Fruit fly (Drosophila melanogaster) whole organism: Measurements from ENCODE around the gene CG6614.

Source experiments
- CG8478 ChIP-seq: fragments of >200 bp; optimal IDR thresholded peaks from 2 replicates; lab custom pipeline; 2018; ENCODE audit warnings: inconsistent platforms
- Dll ChIP-seq: fragments of >200 bp; optimal IDR thresholded peaks from 2 replicates; lab custom pipeline; 2017
- EcR ChIP-seq, 2 experiments: fragments of >200 bp; optimal IDR thresholded peaks; 2 replicates each; lab custom pipeline; 2017; ENCODE audit warnings: missing biosample characterization in 2 of 2, missing genetic modification characterization in 2 of 2, missing genetic modification reagents in 2 of 2
- pan ChIP-seq: fragments of >200 bp; optimal IDR thresholded peaks from 2 replicates; lab custom pipeline; 2017
- psq ChIP-seq: fragments of >200 bp; optimal IDR thresholded peaks from 2 replicates; lab custom pipeline; 2017
- usp ChIP-seq: fragments of >200 bp; optimal IDR thresholded peaks from 2 replicates; lab custom pipeline; 2017; ENCODE audit warnings: missing biosample characterization, missing genetic modification characterization, mixed read lengths

Gene CG6614

DNA sequence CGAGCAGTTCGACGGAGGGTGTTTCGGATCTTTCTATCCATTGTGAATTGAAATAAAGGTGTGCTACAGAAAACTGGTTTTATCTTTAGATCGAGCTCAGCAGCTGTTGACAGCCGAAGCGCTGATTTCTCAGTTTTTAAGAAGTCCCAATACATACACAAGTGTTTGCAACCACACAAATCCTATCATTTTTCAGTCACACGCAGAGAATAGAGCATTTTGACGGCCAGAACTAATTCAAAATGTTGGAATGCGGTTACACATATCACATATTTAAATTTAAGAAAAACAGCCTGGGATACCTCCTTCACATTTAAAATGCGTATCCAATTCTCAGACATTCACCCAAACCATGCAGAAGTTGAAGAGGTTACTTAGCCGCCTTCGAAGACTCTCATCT is at the start of gene CG6614:
Gene CG6614, minus strand, starts transcription at position 101 of the 400 bp plus-strand sequence.
- TF ChIP-seq Dll (lab: Kevin White, UChicago) (no peak), psq (lab: Kevin White, UChicago) (no peak), EcR (GFP tag; optimal IDR thresholded peaks at IDR 0.05; lab: Kevin White, UChicago) (no peak), CG8478 (lab: Kevin White, UChicago) (no peak), usp (GFP tag; lab: Kevin White, UChicago) (no peak), pan (no peak)

DNA sequence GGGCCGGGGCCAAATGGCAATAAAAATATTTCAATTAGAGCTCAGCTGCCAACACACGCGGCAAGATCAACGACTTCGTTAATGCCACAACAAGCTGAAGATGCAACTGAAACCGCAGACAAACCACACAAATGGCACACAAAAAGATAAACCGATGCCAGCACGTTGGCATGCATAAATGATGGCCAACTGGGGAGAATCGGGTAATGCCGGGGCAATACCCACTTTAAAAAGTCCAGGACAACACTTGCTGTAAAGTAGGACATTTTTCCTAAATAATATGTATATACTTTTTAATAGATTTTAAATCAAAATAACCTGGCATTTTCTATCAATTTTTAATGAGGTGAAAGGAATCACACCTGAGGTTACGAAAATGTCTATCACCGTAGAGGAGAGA is 45.9 kb upstream of the CG6614 start, which contains the start of gene CG4988:
Gene CG4988, plus strand, starts transcription at position 301 of the 400 bp plus-strand sequence.
- TF ChIP-seq Dll (lab: Kevin White, UChicago) (no peak), psq (lab: Kevin White, UChicago) (no peak), CG8478 (lab: Kevin White, UChicago) (no peak), EcR (GFP tag; optimal IDR thresholded peaks at IDR 0.05; lab: Kevin White, UChicago) (no peak), pan (no peak), usp (GFP tag; lab: Kevin White, UChicago) (no peak)

DNA sequence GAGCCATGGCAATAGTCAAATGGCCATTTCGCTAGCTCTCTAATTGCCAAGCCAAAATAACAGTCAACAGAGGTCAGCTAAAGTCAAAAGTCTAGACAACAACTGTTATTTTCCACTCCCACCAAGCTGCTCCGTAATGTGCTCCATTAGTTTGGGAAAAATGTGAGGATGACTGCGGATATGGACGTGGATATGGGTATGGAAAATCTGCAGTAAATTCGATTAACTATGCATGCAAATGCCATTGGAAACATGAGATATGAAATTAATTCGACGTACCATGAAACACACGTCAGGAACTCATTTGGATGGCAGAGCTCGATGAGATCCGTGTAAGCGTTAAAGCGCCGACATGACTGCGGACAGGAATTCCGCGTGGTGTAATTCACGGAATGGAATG is 14.3 kb upstream of the CG6614 start, which contains the start of gene CG44477:
Gene CG44477, plus strand, starts transcription at position 301 of the 400 bp plus-strand sequence.
- TF ChIP-seq pan: no peak
- no peak for TF ChIP-seq usp (GFP tag; lab: Kevin White, UChicago)
- no peak for TF ChIP-seq psq (lab: Kevin White, UChicago)
- no peak for TF ChIP-seq Dll (lab: Kevin White, UChicago)
- TF ChIP-seq CG8478 (lab: Kevin White, UChicago): no peak
- TF ChIP-seq EcR (GFP tag; optimal IDR thresholded peaks at IDR 0.05; lab: Kevin White, UChicago): no peak

DNA sequence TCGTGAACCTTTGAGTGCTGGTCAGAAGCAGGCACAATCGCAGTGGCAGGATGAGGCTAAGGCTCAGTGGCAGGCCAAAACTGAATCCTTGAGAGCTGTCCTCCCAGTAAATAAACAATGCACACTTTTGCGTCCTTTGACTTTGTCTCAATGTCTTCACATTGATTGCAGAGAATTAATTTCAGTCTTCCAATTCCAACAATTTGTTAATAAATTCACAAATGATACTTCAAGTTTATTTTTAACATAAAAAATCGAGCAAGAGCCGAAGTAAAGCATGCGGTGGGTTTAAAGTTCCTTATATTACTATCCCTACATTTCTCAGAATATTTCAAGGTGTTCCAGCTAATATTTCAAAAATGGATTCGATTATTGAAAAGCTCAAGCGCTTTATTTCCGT is 8.5 kb upstream of the CG6614 start, which contains the start of gene CG43167:
Gene CG43167, plus strand, starts transcription at position 301 of the 400 bp plus-strand sequence.
- TF ChIP-seq usp (GFP tag; lab: Kevin White, UChicago) (no peak), pan (no peak), Dll (lab: Kevin White, UChicago) (no peak), EcR (GFP tag; optimal IDR thresholded peaks at IDR 0.05; lab: Kevin White, UChicago) (no peak), CG8478 (lab: Kevin White, UChicago) (no peak), psq (lab: Kevin White, UChicago) (no peak)

DNA sequence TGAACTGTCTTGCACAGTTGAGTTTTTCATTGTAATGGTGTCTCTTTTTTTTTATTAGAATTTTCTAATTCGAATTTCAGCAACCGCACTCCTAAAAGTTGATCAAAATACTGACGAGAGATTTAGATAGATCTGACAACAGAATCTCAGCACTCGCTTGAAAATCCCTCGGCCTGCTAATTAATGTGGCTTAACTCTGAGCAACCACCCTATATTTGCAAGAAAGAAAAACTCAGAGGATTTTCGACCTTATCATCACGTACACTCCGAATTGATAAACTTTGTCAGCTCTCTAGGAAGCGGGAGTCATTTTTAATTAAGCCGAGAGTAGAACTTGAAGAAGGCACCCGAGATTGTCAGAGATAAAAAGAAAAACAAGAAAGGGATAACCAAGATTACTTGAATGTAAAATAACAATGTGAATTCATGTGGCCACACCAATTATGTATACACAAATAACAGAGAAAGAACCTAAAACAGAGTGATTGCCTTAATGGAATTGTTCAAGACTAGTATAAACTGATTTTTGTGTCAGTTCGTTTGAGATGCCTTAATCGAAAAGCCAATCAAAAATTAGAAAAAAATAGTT is 3.4 kb upstream of the CG6614 start, which contains the start of the genes CG12307 and CG4983:
Gene CG12307, minus strand, starts transcription at position 101 of the 589 bp plus-strand sequence.
Gene CG4983, plus strand, starts transcription at position 539 of the 589 bp plus-strand sequence.
- TF ChIP-seq psq (lab: Kevin White, UChicago) (no peak), CG8478 (lab: Kevin White, UChicago) (no peak), usp (GFP tag; lab: Kevin White, UChicago) (no peak), EcR (GFP tag; optimal IDR thresholded peaks at IDR 0.05; lab: Kevin White, UChicago) (no peak), pan (no peak), Dll (lab: Kevin White, UChicago) (no peak)

DNA sequence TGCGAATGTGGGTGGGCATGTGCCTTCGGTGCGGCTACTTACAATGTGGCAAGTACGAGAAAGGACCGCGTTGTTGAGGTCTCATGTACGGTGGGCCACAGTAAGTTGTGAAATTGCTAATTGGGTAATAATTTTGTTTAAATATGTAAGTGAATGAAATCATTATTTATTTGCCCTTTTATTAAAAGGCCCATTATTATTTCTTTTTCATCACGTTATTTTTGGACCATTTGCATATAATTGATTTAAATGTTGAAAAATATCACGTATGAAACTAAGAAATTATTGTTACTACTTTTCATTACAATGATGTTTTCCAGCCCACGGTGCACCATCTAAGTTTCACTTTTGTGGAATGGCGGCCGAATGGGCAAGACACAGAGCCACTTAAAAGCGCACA is 20.3 kb downstream of the CG6614 start:
- no peak for TF ChIP-seq pan
- TF ChIP-seq usp (GFP tag; lab: Kevin White, UChicago): no peak
- TF ChIP-seq psq (lab: Kevin White, UChicago): no peak
- no peak for TF ChIP-seq Dll (lab: Kevin White, UChicago)
- no peak for TF ChIP-seq CG8478 (lab: Kevin White, UChicago)
- no peak for TF ChIP-seq EcR (GFP tag; optimal IDR thresholded peaks at IDR 0.05; lab: Kevin White, UChicago)

DNA sequence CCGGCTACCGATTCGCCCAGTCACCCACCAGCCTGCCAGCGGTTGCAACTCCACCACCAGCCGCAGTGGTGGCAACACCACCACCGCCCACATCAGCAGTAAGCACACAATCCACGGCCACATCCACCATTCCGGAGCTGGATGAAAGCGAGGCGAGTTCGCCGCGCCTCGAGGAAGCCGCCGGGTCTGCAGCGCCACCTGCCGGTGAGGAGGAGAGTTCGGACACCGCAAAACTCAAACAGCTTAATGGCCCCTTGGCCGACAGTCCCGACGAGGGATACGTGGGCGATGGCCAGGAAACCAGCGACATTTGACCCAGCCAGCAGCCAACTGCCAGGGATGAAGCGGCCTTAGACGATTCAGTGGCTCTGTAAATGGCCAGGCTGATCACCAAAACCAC is 24.4 kb downstream of the CG6614 start:
- TF ChIP-seq pan: no peak
- TF ChIP-seq Dll (lab: Kevin White, UChicago): no peak
- TF ChIP-seq CG8478 (lab: Kevin White, UChicago): no peak
- no peak for TF ChIP-seq psq (lab: Kevin White, UChicago)
- TF ChIP-seq usp (GFP tag; lab: Kevin White, UChicago): no peak
- TF ChIP-seq EcR (GFP tag; optimal IDR thresholded peaks at IDR 0.05; lab: Kevin White, UChicago): no peak

DNA sequence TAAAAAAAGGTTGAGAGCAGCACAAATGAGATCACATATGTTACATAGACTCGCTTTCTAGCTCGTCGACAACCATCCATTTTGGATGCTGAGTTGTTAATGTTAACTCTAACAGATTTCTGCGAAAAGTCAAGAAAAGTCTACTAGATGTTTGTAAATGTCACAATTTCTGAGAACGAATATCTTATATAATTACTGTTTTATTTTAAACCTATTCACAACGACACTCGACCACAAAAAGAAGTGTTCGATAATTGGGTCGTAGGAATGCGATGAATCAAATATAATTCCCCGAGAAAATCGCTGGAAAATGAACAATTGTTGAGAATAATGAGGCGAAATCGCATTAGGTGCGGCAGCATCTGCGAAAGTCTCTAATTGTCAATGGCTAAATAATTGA is 37.0 kb downstream of the CG6614 start, which contains the start of gene spag4:
Gene spag4, minus strand, starts transcription at position 101 of the 400 bp plus-strand sequence.
- TF ChIP-seq usp (GFP tag; lab: Kevin White, UChicago) (no peak), psq (lab: Kevin White, UChicago) (no peak), pan (no peak), Dll (lab: Kevin White, UChicago) (no peak), EcR (GFP tag; optimal IDR thresholded peaks at IDR 0.05; lab: Kevin White, UChicago) (no peak), CG8478 (lab: Kevin White, UChicago) (no peak)
